Fruit fly (Drosophila melanogaster) S2 (cell line): ENCODE results near the gene CG16959.

Experiments
- CG8478 ChIP-seq: fragments of >200 bp; optimal IDR thresholded peaks from 2 replicates; lab custom pipeline; 2018
- CTCF ChIP-seq, 2 experiments: fragments of >200 bp; optimal IDR thresholded peaks; 2 replicates each; lab custom pipeline; 2018

DNA sequence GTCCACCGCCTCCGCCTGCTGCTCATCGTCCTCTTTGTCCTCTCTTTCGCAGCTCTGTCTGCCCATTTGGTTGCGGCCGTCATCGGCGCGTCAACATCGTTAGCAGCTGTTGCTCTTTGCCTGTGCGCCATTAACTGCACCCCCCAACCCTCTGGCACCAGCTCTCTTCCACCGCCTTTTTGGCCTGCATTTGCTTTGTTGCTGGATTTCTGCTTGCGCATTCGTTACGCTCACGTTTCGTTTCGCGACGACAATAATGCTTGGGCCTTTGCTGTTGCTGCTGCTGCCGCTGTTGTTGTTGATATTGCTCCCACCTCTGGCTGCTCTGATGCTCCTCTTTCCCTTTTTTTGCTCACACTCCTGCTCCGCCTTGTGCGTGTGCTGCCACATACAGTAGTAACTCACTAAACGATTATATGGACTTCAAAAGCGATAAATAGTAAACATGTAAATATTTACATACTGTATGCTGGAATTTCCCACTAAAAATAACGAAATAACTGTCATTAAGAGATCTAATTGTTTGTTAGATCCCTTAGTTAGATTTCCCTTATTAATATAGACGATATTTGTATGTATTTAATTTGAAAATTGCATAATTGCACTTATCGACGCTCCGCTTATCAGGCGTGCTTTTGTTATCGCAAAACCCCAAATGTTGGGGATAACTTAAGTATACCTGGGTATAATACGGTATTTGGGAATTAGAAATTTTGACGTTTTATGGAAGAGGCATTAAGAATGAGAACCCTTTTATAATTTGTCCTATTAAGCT lies 23.3 kb downstream of the CG16959 start:
- TF ChIP-seq CG8478 (lab: Kevin White, UChicago) (no peak), CTCF (optimal IDR thresholded peaks at IDR 0.05; lab: Kevin White, UChicago) (no peak)
